Worm (Caenorhabditis elegans) whole organism, L3 larva: ENCODE data around the gene fbxb-91.
A peak's percentile ranks its signal among the peaks of the same experiment; 100 is the strongest.

Experiments used
- R02D3.7 ChIP-seq: fragments of 150-350 bp; optimal IDR thresholded peaks from 2 replicates; lab custom pipeline; 2014; ENCODE audit warnings: missing biosample characterization, missing genetic modification characterization
- ZK546.5 ChIP-seq: sonication (generic microtip); optimal IDR thresholded peaks from 2 replicates; lab custom pipeline; 2017; ENCODE audit warnings: missing biosample characterization, missing genetic modification characterization
- ceh-16 ChIP-seq: sonication (generic microtip); optimal IDR thresholded peaks from 2 replicates; lab custom pipeline; 2017; ENCODE audit warnings: missing biosample characterization, missing genetic modification characterization
- ceh-82 ChIP-seq: fragments of 150-350 bp; optimal IDR thresholded peaks from 2 replicates; lab custom pipeline; 2014; ENCODE audit warnings: missing biosample characterization, missing genetic modification characterization
- ceh-9 ChIP-seq: sonication (generic microtip); optimal IDR thresholded peaks from 2 replicates; lab custom pipeline; 2018; ENCODE audit warnings: missing biosample characterization, missing genetic modification characterization
- egl-27 ChIP-seq: sonication (generic microtip); optimal IDR thresholded peaks from 4 replicates; lab custom pipeline; 2017; ENCODE audit warnings: missing biosample characterization, missing genetic modification reagents, missing genetic modification characterization
- elt-2 ChIP-seq: sonication (generic microtip); optimal IDR thresholded peaks from 2 replicates; lab custom pipeline; 2016; ENCODE audit warnings: missing genetic modification reagents, mild to moderate bottlenecking, missing genetic modification characterization, missing compliant biosample characterization
- elt-3 ChIP-seq, 3 experiments: fragments of 150-350 bp in 1 of 3; sonication (generic microtip) in 2 of 3; optimal IDR thresholded peaks; 2 replicates in 2 of 3; 4 replicates in 1 of 3; lab custom pipeline; 2014 to 2017; ENCODE audit warnings: missing biosample characterization in 3 of 3, missing genetic modification characterization in 3 of 3
- eor-1 ChIP-seq, 2 experiments: fragments of 150-350 bp; optimal IDR thresholded peaks; 2 replicates each; lab custom pipeline; 2014 to 2018; ENCODE audit warnings: missing biosample characterization in 2 of 2, missing genetic modification characterization in 2 of 2
- hmg-11 ChIP-seq: sonication (generic microtip); optimal IDR thresholded peaks from 2 replicates; lab custom pipeline; 2016; ENCODE audit warnings: missing genetic modification characterization, missing compliant biosample characterization
- jun-1 ChIP-seq: fragments of 150-350 bp; optimal IDR thresholded peaks from 2 replicates; lab custom pipeline; 2014; ENCODE audit warnings: missing biosample characterization, missing genetic modification reagents, missing genetic modification characterization
- lin-15B ChIP-seq: fragments of 150-350 bp; optimal IDR thresholded peaks from 2 replicates; lab custom pipeline; 2014; ENCODE audit warnings: missing biosample characterization, missing genetic modification characterization
- lin-39 ChIP-seq: fragments of 150-350 bp; optimal IDR thresholded peaks from 2 replicates; lab custom pipeline; 2018; ENCODE audit warnings: missing biosample characterization, missing genetic modification reagents, missing genetic modification characterization
- lsy-12 ChIP-seq: sonication (generic microtip); optimal IDR thresholded peaks from 2 replicates; lab custom pipeline; 2016; ENCODE audit warnings: mild to moderate bottlenecking, missing genetic modification characterization, missing compliant biosample characterization
- mml-1 ChIP-seq: fragments of 150-350 bp; sonication (generic microtip); optimal IDR thresholded peaks from 3 replicates; lab custom pipeline; 2014; ENCODE audit warnings: missing biosample characterization, missing genetic modification characterization
- nfya-1 ChIP-seq: sonication (generic microtip); optimal IDR thresholded peaks from 2 replicates; lab custom pipeline; 2017; ENCODE audit warnings: missing genetic modification characterization, mild to moderate bottlenecking, missing compliant biosample characterization, antibody characterized with exemption, moderate library complexity; ENCODE audit not compliant: insufficient read depth
- nhr-12 ChIP-seq: fragments of 150-350 bp; optimal IDR thresholded peaks from 2 replicates; lab custom pipeline; 2014; ENCODE audit warnings: missing biosample characterization, missing genetic modification characterization
- nhr-23 ChIP-seq: fragments of 150-350 bp; optimal IDR thresholded peaks from 2 replicates; lab custom pipeline; 2014; ENCODE audit warnings: missing biosample characterization, missing genetic modification reagents, missing genetic modification characterization
- nhr-237 ChIP-seq: fragments of 150-350 bp; optimal IDR thresholded peaks from 2 replicates; lab custom pipeline; 2014; ENCODE audit warnings: missing biosample characterization, missing genetic modification characterization
- nhr-25 ChIP-seq: sonication (generic microtip); optimal IDR thresholded peaks from 2 replicates; lab custom pipeline; 2017; ENCODE audit warnings: missing biosample characterization, missing genetic modification characterization
- nhr-28 ChIP-seq: fragments of 150-350 bp; optimal IDR thresholded peaks from 2 replicates; lab custom pipeline; 2014; ENCODE audit warnings: missing biosample characterization, missing genetic modification characterization
- nhr-43 ChIP-seq: sonication (generic microtip); optimal IDR thresholded peaks from 2 replicates; lab custom pipeline; 2016; ENCODE audit warnings: mild to moderate bottlenecking, missing genetic modification characterization, missing compliant biosample characterization; ENCODE audit not compliant: poor library complexity, severe bottlenecking
- nhr-67 ChIP-seq: fragments of 150-350 bp; optimal IDR thresholded peaks from 2 replicates; lab custom pipeline; 2014; ENCODE audit warnings: missing biosample characterization, missing genetic modification characterization
- nhr-76 ChIP-seq: fragments of 150-350 bp; sonication (generic microtip); optimal IDR thresholded peaks from 5 replicates; lab custom pipeline; 2014; ENCODE audit warnings: missing biosample characterization, missing genetic modification characterization
- nhr-77 ChIP-seq: fragments of 150-350 bp; optimal IDR thresholded peaks from 2 replicates; lab custom pipeline; 2014; ENCODE audit warnings: missing biosample characterization, missing genetic modification characterization
- pha-4 ChIP-seq: fragments of 150-350 bp; optimal IDR thresholded peaks from 2 replicates; lab custom pipeline; 2014; ENCODE audit warnings: missing biosample characterization, missing genetic modification reagents, missing genetic modification characterization
- pqm-1 ChIP-seq: fragments of 150-350 bp; optimal IDR thresholded peaks from 2 replicates; lab custom pipeline; 2017; ENCODE audit warnings: missing biosample characterization, missing genetic modification characterization, inconsistent platforms
- sea-2 ChIP-seq: fragments of 150-350 bp; sonication (generic microtip); optimal IDR thresholded peaks from 4 replicates; lab custom pipeline; 2014; ENCODE audit warnings: missing biosample characterization, missing genetic modification reagents, missing genetic modification characterization
- skn-1 ChIP-seq: fragments of 150-350 bp; optimal IDR thresholded peaks from 2 replicates; lab custom pipeline; 2014; ENCODE audit warnings: missing biosample characterization, missing genetic modification characterization
- tbx-2 ChIP-seq: sonication (generic microtip); optimal IDR thresholded peaks from 2 replicates; lab custom pipeline; 2016; ENCODE audit warnings: mild to moderate bottlenecking, missing genetic modification characterization, missing compliant biosample characterization
- unc-39 ChIP-seq: sonication (generic microtip); optimal IDR thresholded peaks from 4 replicates; lab custom pipeline; 2017; ENCODE audit warnings: missing biosample characterization, missing genetic modification characterization
- unc-62 ChIP-seq: fragments of 150-350 bp; sonication (generic microtip); optimal IDR thresholded peaks from 4 replicates; lab custom pipeline; 2014; ENCODE audit warnings: missing biosample characterization, missing genetic modification reagents, missing genetic modification characterization
- ztf-11 ChIP-seq: fragments of 150-350 bp; optimal IDR thresholded peaks from 2 replicates; lab custom pipeline; 2014; ENCODE audit warnings: missing biosample characterization, missing genetic modification characterization
- ztf-4 ChIP-seq: fragments of 150-350 bp; optimal IDR thresholded peaks from 2 replicates; lab custom pipeline; 2014; ENCODE audit warnings: missing biosample characterization, missing genetic modification characterization

The fbxb-91 gene

ce11 chrII:3752184-3752583 is 1.6 kb upstream of the fbxb-91 start, which contains the start of gene sdz-11:
Gene sdz-11 (minus strand): TSS chrII:3752284.
- TF ChIP-seq lsy-12 (no peak), sea-2 (GFP tag; lab: Kevin White, UChicago) (no peak), elt-3 (tag; optimal IDR thresholded peaks at IDR 0.05; lab: Kevin White, UChicago) (no peak), tbx-2 (tag; lab: Kevin White, UChicago) (no peak), nhr-43 (tag; lab: Kevin White, UChicago) (no peak), nhr-12 (tag; lab: Kevin White, UChicago) (no peak)

- TF ChIP-seq ceh-16 (tag; lab: Kevin White, UChicago) (no peak), elt-3 (tag; optimal IDR thresholded peaks at IDR 0.05; lab: Kevin White, UChicago) (no peak), skn-1 (no peak), hmg-11 (tag; lab: Kevin White, UChicago) (no peak), unc-62 (no peak), R02D3.7 (tag; lab: Kevin White, UChicago) (no peak), ceh-9 (tag; lab: Kevin White, UChicago) (no peak), ZK546.5 (tag; lab: Kevin White, UChicago) (no peak), lin-15B (tag; lab: Kevin White, UChicago) (no peak), jun-1 (no peak), elt-2 (tag; lab: Kevin White, UChicago) (no peak)
- TF ChIP-seq, all 47 proteins: peak for 0
Measured at ce11 chrII:3748719-3749118, 1.9 kb downstream of the fbxb-91 start, which contains the start of gene fbxb-90. Gene fbxb-90 (minus strand): TSS chrII:3748819.

- TF ChIP-seq eor-1 (tag; optimal IDR thresholded peaks at IDR 0.05; lab: Kevin White, UChicago) = no peak
- TF ChIP-seq ceh-9 (tag; lab: Kevin White, UChicago) = no peak
- no peak for TF ChIP-seq egl-27 (tag; lab: Kevin White, UChicago)
- no peak for TF ChIP-seq nhr-237 (tag; lab: Kevin White, UChicago)
- TF ChIP-seq lsy-12 = no peak
- no peak for TF ChIP-seq nhr-25
- no peak for TF ChIP-seq elt-2 (tag; lab: Kevin White, UChicago)
- TF ChIP-seq nfya-1 = no peak
- TF ChIP-seq skn-1 = no peak
- no peak for TF ChIP-seq unc-39 (tag; lab: Kevin White, UChicago)
- no peak for TF ChIP-seq lin-39
Measured at ce11 chrII:3747405-3747804, 3.2 kb downstream of the fbxb-91 start, which contains the start of gene fbxb-92. Gene fbxb-92 (minus strand): TSS chrII:3747505.

ce11 chrII:3743684-3744200 is 6.8 kb downstream of the fbxb-91 start, which contains the start of gene nta-1:
Gene nta-1 (minus strand): TSS chrII:3743814.
- TF ChIP-seq pqm-1 (tag; lab: Kevin White, UChicago) (peak; percentile 51), pha-4 (tag; lab: Kevin White, UChicago) (peak; percentile 76), nhr-76 (tag; lab: Kevin White, UChicago) (no peak), lsy-12 (no peak), elt-2 (tag; lab: Kevin White, UChicago) (peak; percentile 24)

- no peak for TF ChIP-seq egl-27 (tag; lab: Kevin White, UChicago)
- TF ChIP-seq elt-2 (tag; lab: Kevin White, UChicago) = no peak
- TF ChIP-seq nhr-23 (tag; lab: Kevin White, UChicago) = no peak
- TF ChIP-seq ceh-16 (tag; lab: Kevin White, UChicago) = no peak
- TF ChIP-seq nhr-237 (tag; lab: Kevin White, UChicago) = no peak
Measured at ce11 chrII:3741584-3741983, 9.0 kb downstream of the fbxb-91 start, which contains the start of gene F12E12.1. Gene F12E12.1 (plus strand): TSS chrII:3741884.

- no peak for TF ChIP-seq nhr-76 (tag; lab: Kevin White, UChicago)
- no peak for TF ChIP-seq mml-1 (tag; lab: Kevin White, UChicago)
- no peak for TF ChIP-seq ztf-11 (tag; lab: Kevin White, UChicago)
- TF ChIP-seq ztf-4 = no peak
- TF ChIP-seq ceh-82 (tag; lab: Kevin White, UChicago) = no peak
- TF ChIP-seq nhr-67 (tag; lab: Kevin White, UChicago) = no peak
- TF ChIP-seq nhr-77 = no peak
- TF ChIP-seq nhr-23 (tag; lab: Kevin White, UChicago) = no peak
- no peak for TF ChIP-seq nhr-28
- TF ChIP-seq, all 47 proteins: peak for 0
Measured at ce11 chrII:3739647-3740046, 10.9 kb downstream of the fbxb-91 start, which contains the start of gene F12E12.2. Gene F12E12.2 (plus strand): TSS chrII:3739947.
